Fruit fly (Drosophila melanogaster): Measurements from ENCODE around the gene Ttc1.
A peak's percentile ranks its signal among the peaks of the same experiment; 100 is the strongest.

The Ttc1 gene

dm6 chr3R:16482276-16482675, 39.5 kb upstream of the Ttc1 start, which contains the start of gene Sdhaf3 (continued):
- no peak for TF ChIP-seq btn (GFP tag; optimal IDR thresholded peaks at IDR 0.05)
- no peak for TF ChIP-seq ken (GFP tag; IDR thresholded peaks at IDR 0.05)
- TF ChIP-seq stwl (tag; optimal IDR thresholded peaks at IDR 0.05), result peak; percentile 53
- TF ChIP-seq mam (GFP tag; optimal IDR thresholded peaks at IDR 0.05), result peak; percentile 18
- peak; percentile 89 for TF ChIP-seq Dp (GFP tag; optimal IDR thresholded peaks at IDR 0.05)

dm6 chr3R:16480995-16481394, 38.2 kb upstream of the Ttc1 start, which contains the start of gene Dhfr:
Dhfr (plus strand) TSS chr3R:16481167.
- no peak for TF ChIP-seq abd-A (tag; optimal IDR thresholded peaks at IDR 0.05)
- no peak for TF ChIP-seq Awh (GFP tag; IDR thresholded peaks at IDR 0.05)
- TF ChIP-seq luna (GFP tag; optimal IDR thresholded peaks at IDR 0.05), result no peak
- no peak for TF ChIP-seq CG34224 (GFP tag; IDR thresholded peaks at IDR 0.05; ENCODE audit: partially characterized antibody)
- no peak for TF ChIP-seq CG42726 (GFP tag; IDR thresholded peaks at IDR 0.05; ENCODE audit: partially characterized antibody)
- TF ChIP-seq sqz (GFP tag; optimal IDR thresholded peaks at IDR 0.05), result no peak
- TF ChIP-seq sisA (GFP tag; IDR thresholded peaks at IDR 0.05), result no peak
- no peak for TF ChIP-seq zfh1 (GFP tag; IDR thresholded peaks at IDR 0.05)
- TF ChIP-seq crp (GFP tag; optimal IDR thresholded peaks at IDR 0.05), result peak in 1 of 2 experiments; percentile 67
- no peak for TF ChIP-seq run (tag; optimal IDR thresholded peaks at IDR 0.05)
- TF ChIP-seq CG12769 (tag; optimal IDR thresholded peaks at IDR 0.05), result no peak
- no peak for TF ChIP-seq dpn (GFP tag; optimal IDR thresholded peaks at IDR 0.05)
- TF ChIP-seq CG2116 (GFP tag; optimal IDR thresholded peaks at IDR 0.05), result no peak
- TF ChIP-seq CG12942 (GFP tag; optimal IDR thresholded peaks at IDR 0.05), result no peak
- no peak for TF ChIP-seq CG13775 (GFP tag; optimal IDR thresholded peaks at IDR 0.05)
- TF ChIP-seq bbx (GFP tag; IDR thresholded peaks at IDR 0.05; ENCODE audit: partially characterized antibody), result peak; percentile 18; the same call in 1 of the 2 replicates
- TF ChIP-seq stwl (tag; optimal IDR thresholded peaks at IDR 0.05), result peak; percentile 72
- TF ChIP-seq Ada2b (GFP tag; IDR thresholded peaks at IDR 0.05), result no peak
- TF ChIP-seq CG14860 (GFP tag; IDR thresholded peaks at IDR 0.05; ENCODE audit: partially characterized antibody), result no peak
- no peak for TF ChIP-seq CG4707 (GFP tag; optimal IDR thresholded peaks at IDR 0.05)
- TF ChIP-seq Bgb (GFP tag; IDR thresholded peaks at IDR 0.05; ENCODE audit: partially characterized antibody), result no peak
- no peak for TF ChIP-seq bowl (GFP tag; IDR thresholded peaks at IDR 0.05)
- TF ChIP-seq CG3995 (GFP tag; optimal IDR thresholded peaks at IDR 0.05), result no peak
- peak; percentile 36; the same call in 1 of the 2 replicates for TF ChIP-seq Scr (GFP tag; IDR thresholded peaks at IDR 0.05; ENCODE audit: partially characterized antibody)
- TF ChIP-seq slou (GFP tag; optimal IDR thresholded peaks at IDR 0.05), result no peak
- TF ChIP-seq CG6254 (GFP tag; optimal IDR thresholded peaks at IDR 0.05), result no peak
- TF ChIP-seq Atf-2 (GFP tag; optimal IDR thresholded peaks at IDR 0.05), result no peak
- TF ChIP-seq wek (GFP tag; optimal IDR thresholded peaks at IDR 0.05), result no peak
- TF ChIP-seq nau (GFP tag; optimal IDR thresholded peaks at IDR 0.05), result no peak
- no peak for TF ChIP-seq Dip3 (GFP tag; optimal IDR thresholded peaks at IDR 0.05)
- TF ChIP-seq Meics (GFP tag; optimal IDR thresholded peaks at IDR 0.05), result no peak
- no peak for TF ChIP-seq HmgD (GFP tag; optimal IDR thresholded peaks at IDR 0.05)
- no peak for TF ChIP-seq mam (GFP tag; optimal IDR thresholded peaks at IDR 0.05)
- TF ChIP-seq CG8290 (GFP tag; optimal IDR thresholded peaks at IDR 0.05), result no peak
- no peak for TF ChIP-seq CG8290 (tag; optimal IDR thresholded peaks at IDR 0.05)
- TF ChIP-seq Blimp-1 (GFP tag; optimal IDR thresholded peaks at IDR 0.05), result no peak
- TF ChIP-seq CG8765 (GFP tag; IDR thresholded peaks at IDR 0.05), result no peak
- TF ChIP-seq CG17568 (GFP tag; optimal IDR thresholded peaks at IDR 0.05), result no peak
- TF ChIP-seq nmo (GFP tag; optimal IDR thresholded peaks at IDR 0.05), result no peak
- TF ChIP-seq caup (GFP tag; optimal IDR thresholded peaks at IDR 0.05; ENCODE audit: severe bottlenecking), result no peak
- TF ChIP-seq YL-1 (GFP tag; optimal IDR thresholded peaks at IDR 0.05), result no peak
- no peak for TF ChIP-seq CG10366 (GFP tag; IDR thresholded peaks at IDR 0.05)
- TF ChIP-seq CG17912 (GFP tag; optimal IDR thresholded peaks at IDR 0.05), result no peak
- no peak for TF ChIP-seq gro (GFP tag; optimal IDR thresholded peaks at IDR 0.05)
- TF ChIP-seq zf30C (GFP tag; optimal IDR thresholded peaks at IDR 0.05), result no peak
- no peak for TF ChIP-seq Hmr (GFP tag; optimal IDR thresholded peaks at IDR 0.05)

All from whole organism, embryonic.